Fruit fly (Drosophila melanogaster): ENCODE results near the gene CG5646.

CG5646 gene

DNA sequence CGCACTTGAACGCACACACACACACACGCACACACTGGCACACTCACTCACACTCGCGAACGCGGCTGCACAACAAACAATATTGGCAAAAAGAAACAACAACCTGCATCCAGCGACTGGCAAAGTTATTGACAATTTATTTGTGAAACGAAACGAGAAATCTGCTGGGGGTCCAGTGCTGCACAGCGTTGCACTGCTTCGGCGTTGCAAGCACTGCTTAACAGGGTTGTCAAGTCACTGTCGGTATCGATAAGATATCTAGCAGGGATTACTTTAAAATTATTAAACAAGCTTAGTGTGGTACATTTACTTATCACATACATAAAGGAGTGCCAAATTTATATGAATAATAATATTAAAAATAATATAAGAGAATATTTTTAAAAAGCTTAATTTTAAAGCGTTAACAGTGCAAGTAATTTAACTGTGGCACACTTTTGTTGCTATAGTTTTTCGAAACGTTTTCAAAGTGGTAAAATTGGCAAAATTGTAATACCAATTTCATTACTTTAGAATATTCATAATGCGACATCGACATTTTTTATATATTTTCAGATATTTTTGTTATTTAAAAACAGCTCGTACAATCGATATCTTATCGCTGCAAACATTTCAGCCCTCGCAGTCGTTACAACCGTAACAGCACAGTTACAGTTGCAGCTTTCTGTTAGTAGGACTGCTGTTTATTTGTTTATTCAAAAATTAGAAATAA lies 46.3 kb upstream of the CG5646 start, which contains the start of the genes dsd and Tusp (continued):
- peak; percentile 75 for TF ChIP-seq pfk (GFP tag; optimal IDR thresholded peaks at IDR 0.05)
- TF ChIP-seq YL-1 (GFP tag; optimal IDR thresholded peaks at IDR 0.05) = peak; percentile 64
- peak; percentile 68 for TF ChIP-seq Rx (GFP tag; IDR thresholded peaks at IDR 0.05)
- TF ChIP-seq CkIIα-i1 (GFP tag; IDR thresholded peaks at IDR 0.05) = no peak
- peak; percentile 73 for TF ChIP-seq Hsf (GFP tag; optimal IDR thresholded peaks at IDR 0.05)
- TF ChIP-seq CG6791 (GFP tag; IDR thresholded peaks at IDR 0.05; ENCODE audit: partially characterized antibody) = peak; percentile 70; the same call in 2 of the 3 replicates
- no peak for TF ChIP-seq disco-r (GFP tag; optimal IDR thresholded peaks at IDR 0.05)
- TF ChIP-seq Ravus (GFP tag; IDR thresholded peaks at IDR 0.05) = no peak
- TF ChIP-seq CG4282 (GFP tag; optimal IDR thresholded peaks at IDR 0.05) = peak; percentile 57
- TF ChIP-seq zfh2 (GFP tag; optimal IDR thresholded peaks at IDR 0.05) = peak; percentile 91
- no peak for TF ChIP-seq HLH3B (GFP tag; IDR thresholded peaks at IDR 0.05)
- TF ChIP-seq jigr1 (GFP tag; IDR thresholded peaks at IDR 0.05) = no peak
- TF ChIP-seq CG9797 (GFP tag; optimal IDR thresholded peaks at IDR 0.05) = no peak
- peak; percentile 64 for TF ChIP-seq CG33213 (GFP tag; optimal IDR thresholded peaks at IDR 0.05)
- TF ChIP-seq CG15073 (GFP tag; optimal IDR thresholded peaks at IDR 0.05) = peak; percentile 15
- TF ChIP-seq rib (GFP tag; IDR thresholded peaks at IDR 0.05) = peak; percentile 57; the same call in 1 of the 2 replicates
- TF ChIP-seq CG10321 (GFP tag; IDR thresholded peaks at IDR 0.05) = no peak
- 0 out of 2 replicates have a peak, but pooled peaks have one; percentile 45 for TF ChIP-seq CG16779 (GFP tag; IDR thresholded peaks at IDR 0.05)
- no peak for TF ChIP-seq CG12744 (GFP tag; optimal IDR thresholded peaks at IDR 0.05)
- peak; percentile 78 for TF ChIP-seq az2 (GFP tag; optimal IDR thresholded peaks at IDR 0.05)
- peak; percentile 64 for TF ChIP-seq CG30431 (GFP tag; optimal IDR thresholded peaks at IDR 0.05)
- TF ChIP-seq CG9876 (GFP tag; optimal IDR thresholded peaks at IDR 0.05) = peak; percentile 71
- TF ChIP-seq cwo (GFP tag; optimal IDR thresholded peaks at IDR 0.05) = peak; percentile 51
- peak; percentile 76 for TF ChIP-seq CG13424 (tag; optimal IDR thresholded peaks at IDR 0.05)
- no peak for TF ChIP-seq run (tag; optimal IDR thresholded peaks at IDR 0.05)
- no peak for TF ChIP-seq CG7271 (tag; optimal IDR thresholded peaks at IDR 0.05)
- TF ChIP-seq hth (optimal IDR thresholded peaks at IDR 0.05) = no peak
- TF ChIP-seq Trl (optimal IDR thresholded peaks at IDR 0.05) = no peak
- TF ChIP-seq Trl (GFP tag; optimal IDR thresholded peaks at IDR 0.05) = peak; percentile 81
- TF ChIP-seq so (GFP tag; IDR thresholded peaks at IDR 0.05) = peak; percentile 68; the same call in 1 of the 3 replicates
- TF ChIP-seq CG14710 (tag; optimal IDR thresholded peaks at IDR 0.05) = peak; percentile 77
- peak; percentile 14 for TF ChIP-seq onecut (GFP tag; IDR thresholded peaks at IDR 0.05)
- TF ChIP-seq tio (GFP tag; optimal IDR thresholded peaks at IDR 0.05) = peak; percentile 70
- TF ChIP-seq CG6689 (GFP tag; IDR thresholded peaks at IDR 0.05) = peak; percentile 67
- TF ChIP-seq Aef1 (GFP tag; IDR thresholded peaks at IDR 0.05) = peak; percentile 77
- peak; percentile 85 for TF ChIP-seq chn (GFP tag; optimal IDR thresholded peaks at IDR 0.05)
- peak; percentile 39 for TF ChIP-seq Fer1 (GFP tag; optimal IDR thresholded peaks at IDR 0.05)
- peak; percentile 0 for TF ChIP-seq CG17568 (GFP tag; optimal IDR thresholded peaks at IDR 0.05)
- no peak for TF ChIP-seq lov (optimal IDR thresholded peaks at IDR 0.05)
- peak; percentile 33; the same call in 1 of the 3 replicates for TF ChIP-seq lov (GFP tag; IDR thresholded peaks at IDR 0.05)
- no peak for TF ChIP-seq dan (GFP tag; IDR thresholded peaks at IDR 0.05)
- peak; percentile 85 for TF ChIP-seq mam (GFP tag; optimal IDR thresholded peaks at IDR 0.05)
- peak; percentile 61 for TF ChIP-seq Blimp-1 (GFP tag; optimal IDR thresholded peaks at IDR 0.05)
- peak; percentile 87 for TF ChIP-seq CG11456 (GFP tag; IDR thresholded peaks at IDR 0.05)
- peak; percentile 31; the same call in 1 of the 2 replicates for TF ChIP-seq gt (GFP tag; IDR thresholded peaks at IDR 0.05)
- peak; percentile 78 for TF ChIP-seq CG7556 (GFP tag; optimal IDR thresholded peaks at IDR 0.05)
- no peak for TF ChIP-seq Doc2 (GFP tag; IDR thresholded peaks at IDR 0.05)
- TF ChIP-seq crp (GFP tag; optimal IDR thresholded peaks at IDR 0.05) = peak in 1 of 2 experiments; percentile 55
- TF ChIP-seq dimm (GFP tag; IDR thresholded peaks at IDR 0.05) = no peak
- TF ChIP-seq peb (GFP tag; IDR thresholded peaks at IDR 0.05) = no peak
- peak; percentile 56 for TF ChIP-seq unc-4 (GFP tag; IDR thresholded peaks at IDR 0.05; ENCODE audit: partially characterized antibody)

Measured in whole organism, embryonic.